Worm (Caenorhabditis elegans) whole organism, L2 larva: ENCODE data around the gene T16G1.3.

Experiments used
- aly-2 ChIP-seq: fragments of 150-350 bp; optimal IDR thresholded peaks from 2 replicates; lab custom pipeline; 2014; ENCODE audit warnings: missing biosample characterization, missing genetic modification characterization
- dmd-4 ChIP-seq: sonication (generic microtip); optimal IDR thresholded peaks from 2 replicates; lab custom pipeline; 2017; ENCODE audit warnings: missing biosample characterization, missing genetic modification characterization
- elt-3 ChIP-seq: sonication (generic microtip); optimal IDR thresholded peaks from 2 replicates; lab custom pipeline; 2017; ENCODE audit warnings: missing biosample characterization, missing genetic modification characterization
- fos-1 ChIP-seq: fragments of 150-350 bp; optimal IDR thresholded peaks from 2 replicates; lab custom pipeline; 2014; ENCODE audit warnings: missing biosample characterization, missing genetic modification characterization
- lin-39 ChIP-seq: fragments of 150-350 bp; optimal IDR thresholded peaks from 2 replicates; lab custom pipeline; 2014; ENCODE audit warnings: missing biosample characterization, missing genetic modification reagents, missing genetic modification characterization
- mdl-1 ChIP-seq, 2 experiments: fragments of 150-350 bp in 1 of 2; sonication (generic microtip) in 1 of 2; optimal IDR thresholded peaks; 2 replicates each; lab custom pipeline; 2017; ENCODE audit warnings: missing biosample characterization in 2 of 2, missing genetic modification characterization in 2 of 2
- sma-3 ChIP-seq: sonication (generic microtip); optimal IDR thresholded peaks from 2 replicates; lab custom pipeline; 2016; ENCODE audit warnings: missing genetic modification reagents, missing genetic modification characterization, missing compliant biosample characterization
- ztf-11 ChIP-seq: sonication (generic microtip); optimal IDR thresholded peaks from 2 replicates; lab custom pipeline; 2017; ENCODE audit warnings: missing biosample characterization, missing genetic modification characterization

ce11 chrV:12898583-12899232, 45.4 kb downstream of the T16G1.3 start:
- no peak for TF ChIP-seq elt-3 (tag; lab: Kevin White, UChicago)
- no peak for TF ChIP-seq ztf-11 (tag; lab: Kevin White, UChicago)
- no peak for TF ChIP-seq sma-3 (GFP tag; lab: Kevin White, UChicago)
- no peak for TF ChIP-seq fos-1 (tag; lab: Kevin White, UChicago)
- no peak for TF ChIP-seq aly-2
- TF ChIP-seq mdl-1 (tag; optimal IDR thresholded peaks at IDR 0.05; lab: Kevin White, UChicago), result no peak
- no peak for TF ChIP-seq lin-39 (tag; lab: Kevin White, UChicago)
- TF ChIP-seq dmd-4 (tag; lab: Kevin White, UChicago), result no peak
